Worm (Caenorhabditis elegans): ENCODE measurements around the gene Y57E12B.10.

ce11 chrV:6900814-6901592 is 34.8 kb downstream of the Y57E12B.10 start:
- TF ChIP-seq him-1 (tag; optimal IDR thresholded peaks at IDR 0.05) (no peak), dao-5 (tag; optimal IDR thresholded peaks at IDR 0.05) (no peak), W03F9.2 (tag; optimal IDR thresholded peaks at IDR 0.05) (no peak)
